Worm (Caenorhabditis elegans): Measurements from ENCODE around the gene rpy-1.

The rpy-1 gene

DNA sequence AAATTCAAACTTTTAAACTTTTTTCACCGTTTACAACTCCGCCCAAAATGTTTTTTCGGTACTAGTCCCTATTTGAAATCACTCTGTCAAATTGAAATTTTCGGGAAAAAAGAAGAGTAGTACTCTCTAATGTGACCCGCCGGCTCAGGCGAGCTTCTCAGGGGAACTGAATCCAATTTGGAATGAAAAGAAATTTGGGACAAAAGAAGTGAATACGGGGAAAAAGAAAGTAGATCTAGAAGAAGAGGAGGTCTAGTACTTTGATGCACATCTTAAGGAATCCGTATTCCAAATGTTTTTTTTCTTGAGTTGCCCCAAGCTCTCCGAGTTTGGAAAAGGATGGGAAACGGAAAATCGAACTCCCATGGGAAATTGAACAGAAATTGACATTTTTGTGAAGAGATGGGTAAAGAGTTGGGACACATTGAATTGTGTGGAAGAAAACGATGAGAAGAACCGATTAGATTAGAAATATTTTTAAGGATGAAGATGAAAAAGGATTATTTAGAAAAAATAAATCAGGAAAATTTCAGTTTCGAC, 1.2 kb upstream of the rpy-1 start:
- no peak for TF ChIP-seq dao-5 (tag; optimal IDR thresholded peaks at IDR 0.05)
- no peak for TF ChIP-seq W03F9.2 (tag; optimal IDR thresholded peaks at IDR 0.05)
- TF ChIP-seq him-1 (tag; optimal IDR thresholded peaks at IDR 0.05) = no peak

DNA sequence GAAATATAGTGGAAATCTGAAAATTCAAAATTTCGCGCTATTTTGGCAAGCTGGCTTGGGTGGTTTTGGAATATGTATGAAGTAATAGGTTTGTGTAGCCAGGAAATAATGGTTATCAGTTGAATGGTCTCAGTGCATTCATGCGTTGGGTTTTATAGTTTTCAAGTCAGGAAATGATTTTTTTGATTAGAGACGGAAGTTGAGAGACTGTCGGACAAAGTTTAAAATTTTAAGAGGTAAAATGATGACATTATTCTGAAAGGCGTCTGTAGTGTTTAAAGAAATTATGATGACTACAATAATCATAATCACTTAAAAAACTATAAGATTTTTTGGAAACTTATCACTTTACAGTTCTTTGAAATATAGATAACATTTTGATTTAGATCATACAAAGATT, 3.9 kb downstream of the rpy-1 start, which contains the start of gene C18H9.6:
C18H9.6 (minus strand) TSS at position 129 of the 400 bp plus-strand sequence.
- TF ChIP-seq dao-5 (tag; optimal IDR thresholded peaks at IDR 0.05) (no peak), him-1 (tag; optimal IDR thresholded peaks at IDR 0.05) (no peak), W03F9.2 (tag; optimal IDR thresholded peaks at IDR 0.05) (no peak)

DNA sequence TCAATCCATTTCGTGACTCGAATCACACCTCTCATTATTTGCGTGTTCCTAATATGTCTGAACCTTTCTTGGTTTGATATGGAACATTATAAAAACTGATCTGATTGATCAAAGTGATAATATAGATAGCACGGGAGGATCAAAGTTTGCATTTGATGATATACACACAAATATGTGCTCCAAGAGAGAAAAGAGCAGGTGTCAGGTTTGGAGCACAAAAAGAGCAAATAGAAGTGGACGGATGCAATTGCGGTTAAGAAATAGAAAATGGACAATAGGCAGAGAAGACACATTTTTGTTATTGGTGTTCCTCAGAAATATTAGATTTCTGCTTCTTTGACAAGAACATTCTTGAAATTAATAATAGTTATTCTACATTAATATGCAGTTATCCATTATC, 6.7 kb downstream of the rpy-1 start, which contains the start of gene C18H9.1:
C18H9.1 (plus strand) TSS at position 301 of the 400 bp plus-strand sequence.
- TF ChIP-seq him-1 (tag; optimal IDR thresholded peaks at IDR 0.05) (no peak), W03F9.2 (tag; optimal IDR thresholded peaks at IDR 0.05) (no peak), dao-5 (tag; optimal IDR thresholded peaks at IDR 0.05) (no peak)

DNA sequence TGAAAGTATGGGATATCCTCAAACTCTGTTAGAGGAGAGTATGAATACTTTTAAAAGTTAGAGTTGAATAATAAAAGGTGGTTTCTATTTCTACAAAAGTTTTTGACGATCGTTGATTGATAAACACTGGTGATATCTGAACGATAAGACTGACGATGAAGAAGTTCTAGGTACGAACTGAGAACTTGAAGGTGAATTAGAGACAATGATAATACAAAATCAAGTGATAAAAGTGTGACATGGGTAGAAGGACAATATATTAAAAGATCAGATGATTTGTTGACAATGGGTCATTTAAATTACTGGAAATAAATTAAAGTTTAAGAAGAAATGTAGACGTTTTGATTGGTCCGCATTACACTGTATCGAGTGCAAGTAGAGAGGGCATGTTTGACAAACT, 10.1 kb downstream of the rpy-1 start, which contains the start of gene C18H9.5:
C18H9.5 (minus strand) TSS at position 179 of the 400 bp plus-strand sequence.
- TF ChIP-seq him-1 (tag; optimal IDR thresholded peaks at IDR 0.05) (no peak), dao-5 (tag; optimal IDR thresholded peaks at IDR 0.05) (no peak), W03F9.2 (tag; optimal IDR thresholded peaks at IDR 0.05) (no peak)

DNA sequence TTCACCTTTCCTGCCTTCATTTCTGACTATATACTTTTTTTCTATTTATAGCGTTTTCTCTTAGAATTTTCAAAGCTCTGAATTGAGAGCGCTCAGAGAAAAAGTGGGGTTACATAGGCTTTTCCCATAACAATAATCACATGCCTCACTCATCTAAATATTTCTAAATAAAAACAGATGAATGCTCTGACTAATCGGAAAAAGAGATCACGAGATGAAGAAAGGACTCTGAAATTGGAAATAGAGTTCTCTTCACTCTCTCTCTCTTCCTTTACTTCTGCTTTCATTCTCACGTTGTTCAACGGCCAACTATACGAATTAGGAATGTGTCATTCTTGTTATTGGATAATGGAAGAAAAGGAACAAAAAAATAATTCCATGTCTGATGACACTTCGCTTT, 16.4 kb downstream of the rpy-1 start:
- TF ChIP-seq him-1 (tag; optimal IDR thresholded peaks at IDR 0.05) (no peak), W03F9.2 (tag; optimal IDR thresholded peaks at IDR 0.05) (no peak), dao-5 (tag; optimal IDR thresholded peaks at IDR 0.05) (no peak)

DNA sequence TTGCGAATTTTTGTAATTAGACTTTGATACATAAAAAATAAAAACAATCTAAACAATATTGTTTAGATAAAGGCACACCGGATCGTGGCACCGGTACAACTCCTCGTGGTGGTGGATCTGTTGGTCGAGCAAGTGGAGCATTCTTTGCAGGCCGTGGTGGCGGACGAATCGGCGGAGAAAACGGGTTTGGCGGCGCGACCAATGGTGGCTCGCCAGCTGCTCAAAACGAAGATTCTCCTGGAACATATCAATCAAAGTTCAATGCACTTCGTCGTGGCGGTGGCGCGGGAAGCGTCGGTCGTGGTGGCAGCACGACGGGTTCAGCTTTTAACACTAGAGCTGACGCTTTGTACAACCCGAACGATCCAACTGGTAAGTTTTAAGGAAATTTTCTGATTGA, 19.5 kb downstream of the rpy-1 start:
- no peak for TF ChIP-seq him-1 (tag; optimal IDR thresholded peaks at IDR 0.05)
- TF ChIP-seq dao-5 (tag; optimal IDR thresholded peaks at IDR 0.05) = no peak
- TF ChIP-seq W03F9.2 (tag; optimal IDR thresholded peaks at IDR 0.05) = no peak

DNA sequence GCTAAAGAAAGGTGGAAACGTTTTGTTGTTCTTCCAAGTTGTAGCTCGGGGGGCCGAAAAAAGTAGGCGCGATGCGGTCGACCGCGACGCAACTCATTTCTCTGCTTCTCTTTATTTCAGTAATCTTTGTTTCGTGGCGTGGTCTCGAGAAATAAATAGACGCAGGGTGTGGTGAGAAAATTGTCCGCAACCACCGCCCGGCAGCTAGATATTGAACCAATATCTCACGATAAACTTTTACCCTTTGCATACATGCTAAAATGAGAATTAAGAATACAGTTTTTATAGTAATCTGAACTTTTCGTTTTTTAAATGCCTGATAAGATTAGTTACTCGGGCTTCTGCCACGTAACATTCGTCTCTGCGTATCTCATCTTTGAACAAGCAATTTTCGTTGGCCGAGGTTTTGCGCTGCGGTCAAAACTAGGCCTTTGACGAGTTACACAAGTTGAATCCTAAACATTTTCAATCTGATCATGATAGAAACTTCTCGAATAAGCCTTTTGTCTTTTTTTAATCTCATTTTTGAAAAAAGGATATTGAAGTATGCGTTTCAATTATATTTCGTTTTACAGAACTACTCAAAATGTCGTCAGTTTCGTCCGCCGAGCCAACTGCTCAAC, 21.7 kb downstream of the rpy-1 start, which contains the start of gene gyf-1:
gyf-1 (plus strand) TSS at position 573 of the 623 bp plus-strand sequence.
- TF ChIP-seq him-1 (tag; optimal IDR thresholded peaks at IDR 0.05) = no peak
- no peak for TF ChIP-seq dao-5 (tag; optimal IDR thresholded peaks at IDR 0.05)
- TF ChIP-seq W03F9.2 (tag; optimal IDR thresholded peaks at IDR 0.05) = no peak

DNA sequence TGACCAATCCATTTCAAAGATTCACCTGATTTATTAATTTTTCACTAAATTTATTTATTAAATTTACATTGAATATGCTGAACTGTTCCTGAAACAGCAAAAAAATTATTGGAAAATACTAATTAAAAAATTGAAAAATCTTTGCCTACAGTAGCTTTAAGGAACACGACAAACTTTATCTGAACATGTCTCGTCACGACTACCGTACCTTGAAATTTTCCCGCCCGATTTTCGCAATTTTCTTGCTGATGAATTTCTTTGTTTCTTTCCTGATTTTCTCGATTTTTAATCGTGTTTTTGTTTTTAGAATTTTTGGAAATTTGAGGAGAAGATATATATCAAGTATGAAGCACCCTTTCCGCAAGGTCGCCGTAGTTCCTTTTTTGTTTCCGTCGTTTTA, 22.5 kb downstream of the rpy-1 start:
- TF ChIP-seq W03F9.2 (tag; optimal IDR thresholded peaks at IDR 0.05) (no peak), dao-5 (tag; optimal IDR thresholded peaks at IDR 0.05) (no peak), him-1 (tag; optimal IDR thresholded peaks at IDR 0.05) (no peak)

DNA sequence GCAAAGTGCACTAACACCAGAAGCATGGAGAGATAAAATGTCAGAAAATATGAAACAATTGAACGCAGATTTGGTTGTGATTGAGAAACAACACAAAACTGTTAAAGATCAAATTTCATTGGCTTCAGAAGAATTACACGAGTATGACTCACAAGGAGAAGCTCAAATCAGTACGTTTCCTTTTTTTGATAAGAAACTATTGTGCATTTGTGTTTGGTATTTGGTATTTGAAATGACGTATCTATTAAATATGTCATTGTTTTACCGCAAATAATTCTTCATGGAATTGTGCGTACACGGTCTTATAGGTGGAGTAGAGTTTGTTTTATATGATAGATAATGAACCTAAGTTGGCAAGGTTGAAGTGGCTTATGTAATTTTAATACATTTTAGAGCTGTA, 24.0 kb downstream of the rpy-1 start:
- no peak for TF ChIP-seq W03F9.2 (tag; optimal IDR thresholded peaks at IDR 0.05)
- TF ChIP-seq dao-5 (tag; optimal IDR thresholded peaks at IDR 0.05) = no peak
- no peak for TF ChIP-seq him-1 (tag; optimal IDR thresholded peaks at IDR 0.05)

DNA sequence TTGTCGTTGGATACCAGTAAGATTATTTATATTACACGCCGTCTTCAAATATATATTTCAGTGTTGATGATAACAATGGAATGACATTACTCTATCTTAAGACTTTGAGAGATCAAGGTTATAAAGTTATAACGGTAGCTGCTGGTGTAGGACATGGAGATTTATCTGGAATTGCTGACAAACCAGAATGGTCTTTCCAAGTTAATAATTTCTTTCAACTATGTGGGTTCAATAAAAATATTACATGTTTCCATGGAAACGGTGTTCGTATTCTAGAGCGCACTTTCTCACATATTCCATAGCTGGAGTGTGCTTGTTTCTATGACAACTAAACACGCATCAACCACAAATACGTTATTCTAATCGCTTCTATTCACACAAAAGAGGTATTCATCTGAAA, 25.7 kb downstream of the rpy-1 start, which contains the start of gene ift-74:
ift-74 (plus strand) TSS at position 301 of the 400 bp plus-strand sequence.
- TF ChIP-seq W03F9.2 (tag; optimal IDR thresholded peaks at IDR 0.05) (no peak), dao-5 (tag; optimal IDR thresholded peaks at IDR 0.05) (no peak), him-1 (tag; optimal IDR thresholded peaks at IDR 0.05) (no peak)

DNA sequence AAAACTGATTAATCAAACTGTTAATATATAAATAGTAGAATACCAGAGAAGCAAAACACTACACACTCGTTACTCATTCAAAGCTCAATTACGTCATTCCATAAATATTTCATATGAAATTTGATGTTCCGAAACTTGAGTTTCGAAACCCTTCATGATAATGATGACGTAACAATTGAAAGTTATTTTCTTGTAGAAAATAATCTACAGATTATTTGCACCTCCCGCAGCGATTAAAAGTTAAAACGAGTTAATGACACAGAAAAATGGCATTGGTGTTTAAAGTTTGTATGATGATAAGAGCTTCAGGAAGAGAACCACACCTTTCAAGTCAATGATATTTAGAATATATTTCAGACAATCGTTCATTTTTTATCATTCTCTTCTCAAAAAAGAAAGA, 31.5 kb downstream of the rpy-1 start, which contains the start of gene H43E16.1:
H43E16.1 (plus strand) TSS at position 375 of the 400 bp plus-strand sequence.
- TF ChIP-seq dao-5 (tag; optimal IDR thresholded peaks at IDR 0.05) (no peak), him-1 (tag; optimal IDR thresholded peaks at IDR 0.05) (no peak), W03F9.2 (tag; optimal IDR thresholded peaks at IDR 0.05) (no peak)

DNA sequence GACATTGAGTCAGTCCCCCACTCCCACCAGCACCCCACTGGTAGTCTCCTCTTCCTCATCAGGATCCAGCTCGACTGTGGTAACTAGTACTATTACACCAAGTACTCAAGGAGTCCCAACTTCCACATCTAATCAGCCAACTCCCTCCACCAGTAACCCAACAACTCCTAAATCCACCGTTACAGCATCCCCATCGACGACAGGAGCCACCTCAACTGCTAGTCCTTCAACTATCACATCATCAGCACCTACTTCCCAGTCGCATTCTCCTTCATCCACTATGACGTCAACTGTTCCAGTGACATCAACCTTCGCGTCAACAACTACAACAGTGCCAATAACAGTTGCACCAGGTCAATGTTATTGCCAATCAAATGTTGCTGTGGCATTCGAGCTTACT, 36.9 kb downstream of the rpy-1 start:
- TF ChIP-seq W03F9.2 (tag; optimal IDR thresholded peaks at IDR 0.05) (no peak), dao-5 (tag; optimal IDR thresholded peaks at IDR 0.05) (no peak), him-1 (tag; optimal IDR thresholded peaks at IDR 0.05) (no peak)

DNA sequence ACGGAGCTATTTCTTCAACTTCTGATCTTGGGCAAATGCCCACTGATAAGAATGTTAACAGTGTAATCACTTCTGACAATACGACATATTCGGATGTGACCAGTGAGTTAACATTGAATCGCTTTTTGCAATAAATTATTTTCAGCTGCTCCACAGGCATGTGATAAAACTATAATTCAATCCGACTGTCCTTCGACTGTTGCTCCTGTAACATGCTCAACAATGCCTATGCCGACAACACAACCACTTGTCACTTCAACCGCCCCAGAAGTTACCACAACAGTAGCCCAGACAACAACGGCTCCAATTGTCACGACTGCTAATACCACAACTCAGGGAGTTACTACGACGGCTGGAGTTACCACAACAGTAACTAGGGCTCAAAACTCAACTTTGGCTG, 37.9 kb downstream of the rpy-1 start:
- TF ChIP-seq W03F9.2 (tag; optimal IDR thresholded peaks at IDR 0.05) (no peak), him-1 (tag; optimal IDR thresholded peaks at IDR 0.05) (no peak), dao-5 (tag; optimal IDR thresholded peaks at IDR 0.05) (no peak)

DNA sequence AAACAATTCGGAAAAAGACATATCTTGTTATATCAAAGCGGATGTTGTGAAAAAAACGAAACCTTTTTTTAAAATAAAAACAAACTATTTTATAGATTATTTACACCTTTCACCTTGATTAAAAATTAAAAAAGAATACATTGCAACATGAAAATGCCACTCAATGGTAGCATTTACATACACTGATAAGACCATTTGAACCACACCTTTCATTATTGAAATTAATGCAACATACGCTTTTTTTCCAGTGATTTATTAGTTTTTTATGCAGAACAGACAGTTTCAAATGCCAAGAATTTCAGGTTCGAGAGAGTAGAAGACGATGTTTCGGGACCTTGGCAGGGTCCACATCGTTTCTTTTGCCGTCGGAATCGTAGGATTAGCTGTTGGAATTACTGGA, 38.8 kb downstream of the rpy-1 start, which contains the start of gene T19D12.1:
T19D12.1 (plus strand) TSS at position 301 of the 400 bp plus-strand sequence.
- no peak for TF ChIP-seq dao-5 (tag; optimal IDR thresholded peaks at IDR 0.05)
- TF ChIP-seq him-1 (tag; optimal IDR thresholded peaks at IDR 0.05) = no peak
- TF ChIP-seq W03F9.2 (tag; optimal IDR thresholded peaks at IDR 0.05) = no peak

All from whole organism, L4/young adult.